Worm (Caenorhabditis elegans) whole organism, L3 larva: Measurements from ENCODE around the gene Y102E9.3.

ENCODE experiments used
- R02D3.7 ChIP-seq: fragments of 150-350 bp; optimal IDR thresholded peaks from 2 replicates; lab custom pipeline; 2014; ENCODE audit warnings: missing biosample characterization, missing genetic modification characterization
- ceh-16 ChIP-seq: sonication (generic microtip); optimal IDR thresholded peaks from 2 replicates; lab custom pipeline; 2017; ENCODE audit warnings: missing biosample characterization, missing genetic modification characterization
- ceh-82 ChIP-seq: fragments of 150-350 bp; optimal IDR thresholded peaks from 2 replicates; lab custom pipeline; 2014; ENCODE audit warnings: missing biosample characterization, missing genetic modification characterization
- mdl-1 ChIP-seq: fragments of 150-350 bp; optimal IDR thresholded peaks from 2 replicates; lab custom pipeline; 2014; ENCODE audit warnings: missing biosample characterization, missing genetic modification characterization
- nfya-1 ChIP-seq: sonication (generic microtip); optimal IDR thresholded peaks from 2 replicates; lab custom pipeline; 2017; ENCODE audit warnings: missing genetic modification characterization, mild to moderate bottlenecking, missing compliant biosample characterization, antibody characterized with exemption, moderate library complexity; ENCODE audit not compliant: insufficient read depth
- nhr-12 ChIP-seq: fragments of 150-350 bp; optimal IDR thresholded peaks from 2 replicates; lab custom pipeline; 2014; ENCODE audit warnings: missing biosample characterization, missing genetic modification characterization
- nhr-76 ChIP-seq: fragments of 150-350 bp; sonication (generic microtip); optimal IDR thresholded peaks from 5 replicates; lab custom pipeline; 2014; ENCODE audit warnings: missing biosample characterization, missing genetic modification characterization
- pha-4 ChIP-seq: fragments of 150-350 bp; optimal IDR thresholded peaks from 2 replicates; lab custom pipeline; 2014; ENCODE audit warnings: missing biosample characterization, missing genetic modification reagents, missing genetic modification characterization
- pqm-1 ChIP-seq: fragments of 150-350 bp; optimal IDR thresholded peaks from 2 replicates; lab custom pipeline; 2017; ENCODE audit warnings: missing biosample characterization, missing genetic modification characterization, inconsistent platforms
- skn-1 ChIP-seq: fragments of 150-350 bp; optimal IDR thresholded peaks from 2 replicates; lab custom pipeline; 2014; ENCODE audit warnings: missing biosample characterization, missing genetic modification characterization
- snpc-4 ChIP-seq: fragments of 150-350 bp; optimal IDR thresholded peaks from 2 replicates; lab custom pipeline; 2014; ENCODE audit warnings: missing biosample characterization, missing genetic modification characterization
- ztf-4 ChIP-seq: fragments of 150-350 bp; optimal IDR thresholded peaks from 2 replicates; lab custom pipeline; 2014; ENCODE audit warnings: missing biosample characterization, missing genetic modification characterization

ce11 chrIII:6695189-6695588, 39.1 kb downstream of the Y102E9.3 start:
- TF ChIP-seq pqm-1 (tag; lab: Kevin White, UChicago) (no peak), R02D3.7 (tag; lab: Kevin White, UChicago) (no peak), skn-1 (tag; lab: Kevin White, UChicago) (no peak), ceh-16 (no peak), nhr-12 (tag; lab: Kevin White, UChicago) (no peak), mdl-1 (tag; lab: Kevin White, UChicago) (peak; percentile 17), nfya-1 (tag; lab: Kevin White, UChicago) (peak; percentile 67), ceh-82 (tag; lab: Kevin White, UChicago) (no peak), nhr-76 (tag; lab: Kevin White, UChicago) (no peak), snpc-4 (tag; lab: Kevin White, UChicago) (peak; percentile 12), ztf-4 (tag; lab: Kevin White, UChicago) (no peak), pha-4 (tag; lab: Kevin White, UChicago) (no peak)
